Worm (Caenorhabditis elegans): ENCODE results near the gene nhr-5.

DNA sequence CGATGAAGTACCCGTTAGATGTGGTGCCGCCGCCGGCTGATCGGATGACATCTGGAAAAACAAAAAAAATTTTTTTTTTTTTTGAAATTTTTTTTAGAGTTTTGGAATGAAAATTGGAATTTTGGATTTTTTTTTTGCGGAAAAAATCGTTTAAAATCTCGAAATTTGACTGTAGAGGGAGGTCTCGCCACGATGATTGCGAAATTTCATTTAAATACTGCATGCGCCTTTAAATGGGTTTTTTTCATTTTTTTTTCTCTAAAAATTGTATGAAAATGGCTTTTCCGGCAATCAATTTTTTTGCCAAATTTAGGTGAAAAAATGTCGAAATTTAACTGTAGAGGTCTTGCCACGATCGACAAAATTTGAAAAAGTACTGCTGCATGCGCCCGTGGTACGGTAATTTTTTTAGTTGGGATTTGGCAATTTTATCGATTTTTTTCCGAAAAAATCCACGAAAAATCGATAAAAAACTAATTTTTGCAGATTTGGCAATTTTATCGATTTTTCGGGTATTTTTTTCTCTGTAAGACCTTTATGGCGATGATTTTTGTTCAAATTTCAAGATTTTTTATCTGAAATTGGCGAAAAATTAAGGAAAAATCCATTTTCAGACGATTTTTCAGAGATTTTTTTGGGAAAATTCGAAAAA lies 53.2 kb downstream of the nhr-5 start, which contains the start of gene gtf-2H4:
- TF ChIP-seq ces-1 (GFP tag; optimal IDR thresholded peaks at IDR 0.05) (no peak), lsy-2 (tag; optimal IDR thresholded peaks at IDR 0.05) (no peak), ceh-43 (GFP tag; optimal IDR thresholded peaks at IDR 0.05) (no peak), lin-13 (tag; optimal IDR thresholded peaks at IDR 0.05) (no peak), elt-3 (tag; optimal IDR thresholded peaks at IDR 0.05) (no peak), mab-5 (tag; optimal IDR thresholded peaks at IDR 0.05) (no peak), snpc-4 (tag; optimal IDR thresholded peaks at IDR 0.05) (no peak), hlh-1 (tag; optimal IDR thresholded peaks at IDR 0.05) (no peak), mep-1 (tag; optimal IDR thresholded peaks at IDR 0.05) (no peak), mls-2 (tag; optimal IDR thresholded peaks at IDR 0.05) (no peak)

All from whole organism, mixed stage, embryonic.